Fruit fly (Drosophila melanogaster) whole organism, wandering third instar larva: ENCODE results near the gene dikar.

Experiments used
- Abd-B ChIP-seq: fragments of >200 bp; optimal IDR thresholded peaks from 2 replicates; lab custom pipeline; 2017; ENCODE audit warnings: missing biosample characterization, missing genetic modification characterization
- CG32264 ChIP-seq: fragments of 200-800 bp; sonication (Bioruptor generic); optimal IDR thresholded peaks from 2 replicates; lab custom pipeline; 2016; ENCODE audit warnings: missing biosample characterization, missing genetic modification characterization
- CG9705 ChIP-seq: fragments of 200-800 bp; sonication (Bioruptor generic); optimal IDR thresholded peaks from 2 replicates; lab custom pipeline; 2018; ENCODE audit warnings: missing biosample characterization, mild to moderate bottlenecking, missing genetic modification characterization
- CrebA ChIP-seq: fragments of 200-800 bp; sonication (Bioruptor generic); optimal IDR thresholded peaks from 2 replicates; lab custom pipeline; 2016; ENCODE audit warnings: missing biosample characterization, mild to moderate bottlenecking, missing genetic modification characterization, borderline replicate concordance
- Dfd ChIP-seq: fragments of >200 bp; optimal IDR thresholded peaks from 2 replicates; lab custom pipeline; 2017; ENCODE audit warnings: missing biosample characterization, missing genetic modification characterization
- Dif ChIP-seq: fragments of 200-275, 200-300 bp; sonication (Bioruptor generic); optimal IDR thresholded peaks from 2 replicates; lab custom pipeline; 2018; ENCODE audit warnings: missing biosample characterization, missing genetic modification characterization; ENCODE audit not compliant: partially characterized antibody
- GATAd ChIP-seq: sonication (Bioruptor generic); optimal IDR thresholded peaks from 2 replicates; lab custom pipeline; 2016; ENCODE audit warnings: missing biosample characterization, missing genetic modification characterization
- HLH106 ChIP-seq: fragments of 200-800 bp; optimal IDR thresholded peaks from 3 replicates; lab custom pipeline; 2019; ENCODE audit warnings: missing biosample characterization, mild to moderate bottlenecking, missing genetic modification characterization, moderate library complexity
- Hnf4 ChIP-seq: fragments of 200-800 bp; sonication (Bioruptor generic); optimal IDR thresholded peaks from 2 replicates; lab custom pipeline; 2016; ENCODE audit warnings: missing biosample characterization, mild to moderate bottlenecking, missing genetic modification characterization
- Hr78 ChIP-seq: fragments of >200 bp; optimal IDR thresholded peaks from 2 replicates; lab custom pipeline; 2017; ENCODE audit warnings: missing biosample characterization, missing genetic modification characterization
- Hr83 ChIP-seq: fragments of 200-300 bp; sonication (Bioruptor generic); optimal IDR thresholded peaks from 2 replicates; lab custom pipeline; 2016; ENCODE audit warnings: missing biosample characterization, mild to moderate bottlenecking, missing genetic modification characterization, moderate library complexity; ENCODE audit not compliant: poor library complexity, severe bottlenecking
- Jra ChIP-seq: sonication (Bioruptor generic); optimal IDR thresholded peaks from 2 replicates; lab custom pipeline; 2016; ENCODE audit warnings: missing biosample characterization, missing genetic modification characterization
- Myc ChIP-seq: fragments of >200 bp; optimal IDR thresholded peaks from 2 replicates; lab custom pipeline; 2017
- N ChIP-seq: fragments of >200 bp; optimal IDR thresholded peaks from 2 replicates; lab custom pipeline; 2018; ENCODE audit warnings: missing biosample characterization, missing external identifiers, missing genetic modification characterization
- OdsH ChIP-seq: fragments of 200-800 bp; sonication (Bioruptor generic); optimal IDR thresholded peaks from 2 replicates; lab custom pipeline; 2016; ENCODE audit warnings: missing biosample characterization, mild to moderate bottlenecking, missing genetic modification characterization
- Rel ChIP-seq, 2 experiments: fragments of 200-800 bp; sonication (Bioruptor generic) in 1 of 2; optimal IDR thresholded peaks; 2 replicates in 1 of 2; 3 replicates in 1 of 2; lab custom pipeline; 2016 to 2019; ENCODE audit warnings: mild to moderate bottlenecking in 2 of 2, missing biosample characterization in 2 of 2, missing genetic modification characterization in 2 of 2, moderate library complexity in 1 of 2
- brk ChIP-seq: fragments of 200-800 bp; sonication (Bioruptor generic); optimal IDR thresholded peaks from 2 replicates; lab custom pipeline; 2016; ENCODE audit warnings: missing biosample characterization, mild to moderate bottlenecking, missing genetic modification characterization
- dl ChIP-seq, 2 experiments: fragments of 175-275, 200-275 bp in 1 of 2; fragments of 200-275 bp in 1 of 2; sonication (Bioruptor generic); optimal IDR thresholded peaks; lab custom pipeline; 2018; ENCODE audit warnings: mild to moderate bottlenecking in 2 of 2, missing biosample characterization in 2 of 2, missing genetic modification characterization in 2 of 2, moderate library complexity in 2 of 2; ENCODE audit not compliant: partially characterized antibody in 2 of 2, insufficient read depth in 1 of 2
- dmrt93B ChIP-seq: fragments of 200-800 bp; sonication (Bioruptor generic); optimal IDR thresholded peaks from 2 replicates; lab custom pipeline; 2018; ENCODE audit warnings: missing biosample characterization, mild to moderate bottlenecking, missing genetic modification characterization
- dsf ChIP-seq: sonication (Bioruptor generic); optimal IDR thresholded peaks from 2 replicates; lab custom pipeline; 2016; ENCODE audit warnings: missing biosample characterization, missing genetic modification characterization, borderline replicate concordance
- foxo ChIP-seq, 2 experiments: fragments of 200-800 bp; sonication (Bioruptor generic); optimal IDR thresholded peaks; 2 replicates in 1 of 2; 3 replicates in 1 of 2; lab custom pipeline; 2016 to 2017; ENCODE audit warnings: missing biosample characterization in 2 of 2, missing genetic modification characterization in 2 of 2
- h ChIP-seq: fragments of 200-800 bp; sonication (Bioruptor generic); optimal IDR thresholded peaks from 3 replicates; lab custom pipeline; 2016; ENCODE audit warnings: missing biosample characterization, mild to moderate bottlenecking, missing genetic modification characterization
- jim ChIP-seq: fragments of 175-275, 200-325 bp; sonication (Bioruptor generic); optimal IDR thresholded peaks from 2 replicates; lab custom pipeline; 2016; ENCODE audit warnings: missing biosample characterization, mild to moderate bottlenecking, missing genetic modification characterization
- lola ChIP-seq: fragments of >200 bp; optimal IDR thresholded peaks from 2 replicates; lab custom pipeline; 2017; ENCODE audit warnings: missing biosample characterization, missing genetic modification characterization
- pan ChIP-seq: fragments of >200 bp; optimal IDR thresholded peaks from 2 replicates; lab custom pipeline; 2017
- psq ChIP-seq: fragments of 200-800 bp; sonication (Bioruptor generic); optimal IDR thresholded peaks from 3 replicates; lab custom pipeline; 2017; ENCODE audit warnings: missing biosample characterization, mild to moderate bottlenecking, missing genetic modification characterization, moderate library complexity
- rgr ChIP-seq: fragments of 200-800 bp; sonication (Bioruptor generic); optimal IDR thresholded peaks from 3 replicates; lab custom pipeline; 2016; ENCODE audit warnings: missing biosample characterization, mild to moderate bottlenecking, missing genetic modification characterization
- sage ChIP-seq: fragments of 200-800 bp; sonication (Bioruptor generic); optimal IDR thresholded peaks from 2 replicates; lab custom pipeline; 2016; ENCODE audit warnings: missing biosample characterization, mild to moderate bottlenecking, missing genetic modification characterization
- tai ChIP-seq: sonication (Bioruptor generic); optimal IDR thresholded peaks from 2 replicates; lab custom pipeline; 2016; ENCODE audit warnings: missing biosample characterization, missing genetic modification characterization
- usp ChIP-seq: fragments of >200 bp; optimal IDR thresholded peaks from 2 replicates; lab custom pipeline; 2017; ENCODE audit warnings: missing biosample characterization, missing genetic modification characterization
- woc ChIP-seq: sonication (Bioruptor generic); optimal IDR thresholded peaks from 2 replicates; lab custom pipeline; 2016; ENCODE audit warnings: missing biosample characterization, mild to moderate bottlenecking, missing genetic modification characterization

Gene dikar

DNA sequence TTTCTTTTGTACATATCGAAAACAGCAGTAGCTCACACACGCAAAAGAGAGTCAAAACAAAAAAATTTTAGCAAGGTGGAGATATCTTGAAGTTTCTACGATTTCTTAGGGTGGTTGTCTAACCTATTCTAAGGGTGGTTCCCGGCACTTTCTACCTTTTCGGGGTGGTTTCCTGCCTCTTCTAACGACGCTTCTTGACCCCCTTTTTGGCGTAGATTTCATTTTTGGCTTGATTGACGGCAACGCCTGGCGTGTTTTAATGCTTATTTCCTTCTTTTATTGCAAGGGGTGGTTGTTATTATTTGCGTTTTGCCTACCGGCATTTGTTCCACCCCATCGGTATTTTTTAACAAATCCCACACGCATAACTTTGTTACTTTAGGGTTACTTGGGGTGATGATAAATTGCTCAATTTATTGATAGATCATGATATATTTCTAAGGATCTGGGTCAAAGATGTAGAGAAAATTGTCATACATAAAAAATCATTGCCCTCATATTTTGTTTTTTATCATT, 41.9 kb downstream of the dikar start:
- TF ChIP-seq CrebA (GFP tag; lab: Kevin White, UChicago) (no peak), Hnf4 (GFP tag; lab: Kevin White, UChicago) (no peak), N (no peak), lola (GFP tag; lab: Kevin White, UChicago) (no peak), psq (no peak), CG32264 (GFP tag; lab: Kevin White, UChicago) (no peak), CG9705 (no peak), woc (no peak), HLH106 (no peak), dmrt93B (GFP tag; lab: Kevin White, UChicago) (no peak), dsf (GFP tag; lab: Kevin White, UChicago) (no peak), h (GFP tag; lab: Kevin White, UChicago) (no peak), jim (no peak), brk (no peak), pan (lab: Kevin White, UChicago) (no peak), foxo (GFP tag; optimal IDR thresholded peaks at IDR 0.05; lab: Kevin White, UChicago) (no peak), Jra (GFP tag; lab: Kevin White, UChicago) (no peak)

DNA sequence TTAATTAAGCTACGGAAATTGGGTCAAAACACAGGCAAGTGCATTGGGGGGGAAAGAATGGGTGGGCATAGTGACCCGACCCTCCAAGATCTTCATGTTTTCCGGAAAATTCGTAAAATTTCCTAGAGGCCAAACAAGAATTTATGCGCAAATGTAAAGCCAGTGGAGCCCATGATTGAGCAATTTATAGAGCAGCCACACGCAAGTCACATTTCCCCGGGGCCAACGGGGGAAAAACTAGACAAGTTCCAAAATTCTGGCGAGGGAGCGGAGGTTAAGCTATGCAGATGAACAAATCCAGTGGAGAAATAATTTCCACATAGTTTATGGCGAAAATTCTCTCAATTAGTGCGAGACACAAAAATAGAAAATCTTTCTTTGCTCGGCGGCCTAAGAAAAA, 45.6 kb downstream of the dikar start:
- no peak for TF ChIP-seq Dif (GFP tag; lab: Kevin White, UChicago)
- TF ChIP-seq psq: no peak
- TF ChIP-seq woc: no peak
- no peak for TF ChIP-seq Abd-B
- TF ChIP-seq HLH106: no peak
- TF ChIP-seq Hr83 (GFP tag; lab: Kevin White, UChicago): no peak
- TF ChIP-seq usp (GFP tag; lab: Kevin White, UChicago): no peak
- no peak for TF ChIP-seq OdsH (GFP tag; lab: Kevin White, UChicago)
- TF ChIP-seq Rel (GFP tag; optimal IDR thresholded peaks at IDR 0.05; lab: Kevin White, UChicago): no peak
- no peak for TF ChIP-seq Rel (tag; optimal IDR thresholded peaks at IDR 0.05; lab: Kevin White, UChicago)

DNA sequence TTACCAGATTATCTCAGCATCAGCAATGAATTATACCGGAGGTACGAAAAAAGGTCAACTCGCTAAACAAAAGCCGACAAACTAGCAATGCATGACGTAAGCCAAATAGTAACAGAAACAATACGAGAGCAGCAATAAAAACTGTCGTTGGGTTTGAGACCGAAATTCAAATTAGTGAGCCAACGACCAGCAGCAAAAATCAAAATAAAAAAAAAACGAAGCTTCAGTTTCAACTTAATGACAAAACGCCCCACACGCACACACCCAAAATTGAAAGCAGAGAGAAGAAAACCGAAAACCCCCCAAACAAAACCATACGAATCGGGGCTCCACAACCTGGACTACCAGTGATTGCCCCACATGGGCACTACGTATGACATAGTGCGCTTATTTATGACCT, 48.8 kb downstream of the dikar start:
- TF ChIP-seq Rel (GFP tag; optimal IDR thresholded peaks at IDR 0.05; lab: Kevin White, UChicago) (no peak), Rel (tag; optimal IDR thresholded peaks at IDR 0.05; lab: Kevin White, UChicago) (peak; percentile 39), CG32264 (GFP tag; lab: Kevin White, UChicago) (no peak)
- TF ChIP-seq, all 38 proteins: peak for 1

DNA sequence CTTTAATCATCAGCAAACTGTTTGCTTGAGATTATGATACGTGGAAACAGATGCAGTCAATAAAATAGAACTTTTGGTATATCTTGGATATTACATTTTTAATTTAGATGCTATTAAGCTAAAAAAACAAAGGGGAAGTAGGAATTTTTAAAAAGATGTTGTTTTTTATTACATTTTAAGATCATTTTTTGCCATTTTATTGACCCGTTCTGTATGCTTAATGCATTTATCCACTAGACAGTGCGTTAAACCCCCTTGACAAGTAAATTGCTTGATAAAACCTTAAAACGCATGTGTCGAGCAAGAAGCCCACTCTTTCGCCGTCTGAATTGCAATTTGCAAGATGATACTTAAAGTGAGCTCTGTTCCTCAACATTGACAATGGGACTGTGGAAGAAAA, 49.8 kb downstream of the dikar start:
- TF ChIP-seq h (GFP tag; lab: Kevin White, UChicago) (no peak), dl (GFP tag; optimal IDR thresholded peaks at IDR 0.05; lab: Kevin White, UChicago; ENCODE audit: insufficient read depth in 1 of 2, partially characterized antibody in 2 of 2) (no peak), CG9705 (no peak), rgr (GFP tag; lab: Kevin White, UChicago) (no peak), pan (lab: Kevin White, UChicago) (no peak), N (no peak)

- TF ChIP-seq tai (GFP tag; lab: Kevin White, UChicago) (no peak), Rel (GFP tag; optimal IDR thresholded peaks at IDR 0.05; lab: Kevin White, UChicago) (no peak), Rel (tag; optimal IDR thresholded peaks at IDR 0.05; lab: Kevin White, UChicago) (no peak), usp (GFP tag; lab: Kevin White, UChicago) (no peak), pan (lab: Kevin White, UChicago) (no peak), Myc (no peak), OdsH (GFP tag; lab: Kevin White, UChicago) (no peak), jim (no peak), Dfd (GFP tag; lab: Kevin White, UChicago) (no peak), Hr78 (GFP tag; lab: Kevin White, UChicago) (no peak), CG32264 (GFP tag; lab: Kevin White, UChicago) (no peak), lola (GFP tag; lab: Kevin White, UChicago) (no peak), CG9705 (no peak), psq (no peak), Jra (GFP tag; lab: Kevin White, UChicago) (no peak), CrebA (GFP tag; lab: Kevin White, UChicago) (no peak), GATAd (GFP tag; lab: Kevin White, UChicago) (no peak), sage (no peak)
Measured at dm6 chr3L:6688920-6689319, 54.0 kb downstream of the dikar start.
